Worm (Caenorhabditis elegans): ENCODE measurements around the gene srg-57.

DNA sequence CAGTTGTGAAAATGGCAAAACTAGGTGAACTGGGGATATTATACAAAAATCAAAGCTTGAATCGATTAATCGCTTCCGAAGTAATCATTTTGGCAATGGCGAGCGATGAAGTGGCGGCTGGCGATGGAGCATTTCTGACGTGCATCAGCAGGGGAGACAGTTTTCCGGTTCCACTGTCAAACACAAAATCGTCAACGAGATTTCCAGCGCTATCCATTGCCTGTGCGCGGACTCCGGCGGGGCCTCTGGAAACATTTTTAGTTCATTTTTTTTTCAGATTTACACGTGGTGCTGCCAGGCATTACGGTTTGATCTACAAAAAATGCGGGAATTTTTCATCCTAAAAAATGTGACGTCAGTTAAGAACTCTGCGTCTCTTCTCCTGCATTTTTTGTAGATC, 45.7 kb downstream of the srg-57 start:
- TF ChIP-seq him-1 (tag; optimal IDR thresholded peaks at IDR 0.05) (no peak), W03F9.2 (tag; optimal IDR thresholded peaks at IDR 0.05) (no peak)

Data from whole organism, L4/young adult.